Fruit fly (Drosophila melanogaster): Measurements from ENCODE around the gene Ubc84D.

Gene Ubc84D

DNA sequence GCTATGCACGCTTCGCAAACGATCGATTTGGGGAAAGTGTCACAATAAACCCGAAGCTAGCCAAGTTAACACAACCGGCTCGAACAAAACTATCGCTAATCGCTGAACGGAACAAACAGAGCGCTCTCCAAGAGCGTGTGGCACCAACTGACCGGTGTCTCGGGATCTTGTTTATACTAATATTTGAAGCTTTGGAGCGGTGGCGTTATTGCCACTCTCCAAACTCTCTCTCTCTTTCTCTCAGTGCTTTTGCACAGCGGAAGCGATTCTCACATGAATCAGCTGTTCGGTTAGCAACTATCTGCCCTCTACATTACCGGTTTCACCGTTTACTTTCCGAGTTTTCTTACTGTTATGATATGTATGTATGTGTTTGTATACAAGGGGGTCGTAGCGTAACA lies 27.8 kb downstream of the Ubc84D start (continued):
- TF ChIP-seq CG8765 (GFP tag; IDR thresholded peaks at IDR 0.05) (no peak), cg (GFP tag; optimal IDR thresholded peaks at IDR 0.05) (peak; percentile 41), CG6175 (GFP tag; IDR thresholded peaks at IDR 0.05) (0 out of 3 replicates have a peak, but pooled peaks have one; percentile 60), CG6683 (GFP tag; optimal IDR thresholded peaks at IDR 0.05) (no peak), Ravus (GFP tag; IDR thresholded peaks at IDR 0.05) (no peak), Trl (optimal IDR thresholded peaks at IDR 0.05) (peak; percentile 71 to 91), Trl (GFP tag; optimal IDR thresholded peaks at IDR 0.05) (peak; percentile 19), CG17912 (GFP tag; optimal IDR thresholded peaks at IDR 0.05) (no peak), gem (tag; optimal IDR thresholded peaks at IDR 0.05) (no peak), fu2 (GFP tag; optimal IDR thresholded peaks at IDR 0.05) (no peak), Abd-B (GFP tag; optimal IDR thresholded peaks at IDR 0.05) (no peak), hkb (optimal IDR thresholded peaks at IDR 0.05) (no peak), hkb (GFP tag; IDR thresholded peaks at IDR 0.05) (no peak), ab (GFP tag; optimal IDR thresholded peaks at IDR 0.05) (no peak), CG6813 (GFP tag; optimal IDR thresholded peaks at IDR 0.05) (no peak), Asciz (GFP tag; optimal IDR thresholded peaks at IDR 0.05) (no peak), chn (GFP tag; optimal IDR thresholded peaks at IDR 0.05) (no peak), slp2 (GFP tag; optimal IDR thresholded peaks at IDR 0.05) (no peak), CG9215 (GFP tag; IDR thresholded peaks at IDR 0.05) (no peak), lab (GFP tag; optimal IDR thresholded peaks at IDR 0.05) (peak; percentile 28), Hey (tag; optimal IDR thresholded peaks at IDR 0.05) (no peak), row (GFP tag; IDR thresholded peaks at IDR 0.05) (no peak), CG32532 (GFP tag; IDR thresholded peaks at IDR 0.05) (peak; percentile 67; the same call in 1 of the 2 replicates), sens-2 (GFP tag; IDR thresholded peaks at IDR 0.05) (0 out of 2 replicates have a peak, but pooled peaks have one; percentile 6), Max (GFP tag; optimal IDR thresholded peaks at IDR 0.05) (no peak), CG15696 (tag; optimal IDR thresholded peaks at IDR 0.05) (no peak), Doc3 (GFP tag; IDR thresholded peaks at IDR 0.05; ENCODE audit: partially characterized antibody) (0 out of 3 replicates have a peak, but pooled peaks have one; percentile 22), ham (GFP tag; IDR thresholded peaks at IDR 0.05) (no peak), CG15269 (tag; optimal IDR thresholded peaks at IDR 0.05) (no peak), CG9727 (GFP tag; optimal IDR thresholded peaks at IDR 0.05) (no peak), usp (GFP tag; optimal IDR thresholded peaks at IDR 0.05) (no peak), onecut (GFP tag; IDR thresholded peaks at IDR 0.05) (peak; percentile 46; the same call in 1 of the 2 replicates), kah (GFP tag; optimal IDR thresholded peaks at IDR 0.05) (no peak), CG9437 (GFP tag; optimal IDR thresholded peaks at IDR 0.05) (no peak), ara (GFP tag; IDR thresholded peaks at IDR 0.05) (no peak), sim (GFP tag; IDR thresholded peaks at IDR 0.05) (no peak), B-H2 (GFP tag; optimal IDR thresholded peaks at IDR 0.05) (peak; percentile 37), Hr78 (GFP tag; optimal IDR thresholded peaks at IDR 0.05) (peak in 1 of 2 experiments; percentile 27), CG15514 (GFP tag; optimal IDR thresholded peaks at IDR 0.05) (peak; percentile 9), CG42726 (GFP tag; IDR thresholded peaks at IDR 0.05; ENCODE audit: partially characterized antibody) (peak; percentile 29; the same call in 1 of the 2 replicates), pzg (GFP tag; optimal IDR thresholded peaks at IDR 0.05) (no peak), Elba2 (GFP tag; optimal IDR thresholded peaks at IDR 0.05) (no peak), CG11560 (tag; IDR thresholded peaks at IDR 0.05) (no peak), sc (optimal IDR thresholded peaks at IDR 0.05) (no peak), sc (GFP tag; optimal IDR thresholded peaks at IDR 0.05) (no peak), CG16813 (GFP tag; IDR thresholded peaks at IDR 0.05; ENCODE audit: partially characterized antibody) (no peak), CG9932 (GFP tag; IDR thresholded peaks at IDR 0.05) (no peak), sr (GFP tag; IDR thresholded peaks at IDR 0.05) (no peak), CG10366 (GFP tag; IDR thresholded peaks at IDR 0.05) (no peak), Med (GFP tag) (peak; percentile 75), CG1602 (GFP tag; optimal IDR thresholded peaks at IDR 0.05) (no peak), Doc2 (GFP tag; IDR thresholded peaks at IDR 0.05) (no peak)
